Worm (Caenorhabditis elegans): ENCODE results near the gene srsy-1.
A peak's percentile ranks its signal among the peaks of the same experiment; 100 is the strongest.

Gene srsy-1

ce11 chrII:5115733-5116132 lies at the start of gene srsy-1:
Gene srsy-1, plus strand, starts transcription at chrII:5116033.
- TF ChIP-seq nhr-42 (GFP tag; IDR thresholded peaks at IDR 0.05) (no peak), ceh-20 (GFP tag; IDR thresholded peaks at IDR 0.05) (no peak), zfp-3 (GFP tag; conservative IDR thresholded peaks at IDR 0.05) (no peak), ZK337.2 (GFP tag; IDR thresholded peaks at IDR 0.05) (no peak), Y75B8A.6 (GFP tag; IDR thresholded peaks at IDR 0.05) (no peak), fkh-10 (GFP tag; optimal IDR thresholded peaks at IDR 0.05) (no peak), skn-1 (tag; optimal IDR thresholded peaks at IDR 0.05) (no peak), lin-15B (tag; optimal IDR thresholded peaks at IDR 0.05) (no peak), F26F4.8 (GFP tag; conservative IDR thresholded peaks at IDR 0.05) (no peak), dmd-9 (GFP tag; IDR thresholded peaks at IDR 0.05) (no peak), lir-3 (tag; optimal IDR thresholded peaks at IDR 0.05) (no peak), arid-1 (GFP tag; conservative IDR thresholded peaks at IDR 0.05) (no peak), daf-8 (GFP tag; IDR thresholded peaks at IDR 0.05) (no peak)

ce11 chrII:5066967-5067366 lies 48.9 kb upstream of the srsy-1 start:
- TF ChIP-seq spr-1 (tag; optimal IDR thresholded peaks at IDR 0.05) (no peak), mxl-3 (GFP tag; optimal IDR thresholded peaks at IDR 0.05) (no peak), pha-4 (GFP tag; IDR thresholded peaks at IDR 0.05) (no peak), pha-4 (tag; optimal IDR thresholded peaks at IDR 0.05) (no peak), tra-1 (GFP tag; IDR thresholded peaks at IDR 0.05) (no peak), aly-2 (tag; optimal IDR thresholded peaks at IDR 0.05) (no peak), fos-1 (tag; optimal IDR thresholded peaks at IDR 0.05) (no peak), ces-1 (GFP tag; optimal IDR thresholded peaks at IDR 0.05) (no peak), ZK546.5 (tag; optimal IDR thresholded peaks at IDR 0.05) (no peak), jun-1 (tag; optimal IDR thresholded peaks at IDR 0.05) (no peak), R02D3.7 (tag; optimal IDR thresholded peaks at IDR 0.05) (no peak), snpc-1.2 (GFP tag; IDR thresholded peaks at IDR 0.05) (no peak), gei-8 (GFP tag; optimal IDR thresholded peaks at IDR 0.05) (no peak), T20F7.1 (GFP tag; optimal IDR thresholded peaks at IDR 0.05) (no peak), nhr-41 (GFP tag; IDR thresholded peaks at IDR 0.05) (no peak)

- TF ChIP-seq lsy-2 (tag; optimal IDR thresholded peaks at IDR 0.05) (no peak), nhr-10 (tag; optimal IDR thresholded peaks at IDR 0.05) (no peak), ztf-11 (tag; optimal IDR thresholded peaks at IDR 0.05) (no peak), lin-29 (GFP tag; IDR thresholded peaks at IDR 0.05) (no peak), ztf-7 (tag; optimal IDR thresholded peaks at IDR 0.05) (no peak), zip-11 (GFP tag; IDR thresholded peaks at IDR 0.05) (no peak)
Measured at ce11 chrII:5067927-5068326, 47.9 kb upstream of the srsy-1 start, which contains the start of gene C27A2.8. Gene C27A2.8, minus strand, starts transcription at chrII:5068043.

ce11 chrII:5069525-5069924 lies 46.3 kb upstream of the srsy-1 start, which contains the start of gene idpb-2:
Gene idpb-2, minus strand, starts transcription at chrII:5069625.
- TF ChIP-seq aha-1 (tag) (peak; percentile 14), mxl-2 (GFP tag; conservative IDR thresholded peaks at IDR 0.05) (no peak)

- TF ChIP-seq aly-2 (tag; optimal IDR thresholded peaks at IDR 0.05) (no peak), egl-27 (tag; optimal IDR thresholded peaks at IDR 0.05) (no peak), mes-2 (tag; optimal IDR thresholded peaks at IDR 0.05; ENCODE audit: poor library complexity, severe bottlenecking) (no peak), unc-39 (tag; optimal IDR thresholded peaks at IDR 0.05) (no peak), skn-1 (tag; optimal IDR thresholded peaks at IDR 0.05) (no peak), madf-5 (GFP tag; IDR thresholded peaks at IDR 0.05) (no peak), spr-1 (tag; optimal IDR thresholded peaks at IDR 0.05) (no peak), nhr-10 (tag; optimal IDR thresholded peaks at IDR 0.05) (no peak), zag-1 (tag; optimal IDR thresholded peaks at IDR 0.05) (no peak), T20F7.1 (GFP tag; optimal IDR thresholded peaks at IDR 0.05) (no peak), lin-38 (GFP tag; IDR thresholded peaks at IDR 0.05) (no peak), lin-13 (GFP tag; optimal IDR thresholded peaks at IDR 0.05) (no peak), arid-1 (GFP tag; conservative IDR thresholded peaks at IDR 0.05) (no peak), lin-15B (tag; optimal IDR thresholded peaks at IDR 0.05) (no peak), F10B5.3 (tag; optimal IDR thresholded peaks at IDR 0.05) (no peak), cey-2 (tag; optimal IDR thresholded peaks at IDR 0.05; ENCODE audit: borderline replicate concordance, insufficient read depth) (no peak)
Measured at ce11 chrII:5071265-5071664, 44.6 kb upstream of the srsy-1 start, which contains the start of gene C27A2.7. Gene C27A2.7, minus strand, starts transcription at chrII:5071365.
